Fruit fly (Drosophila melanogaster) whole organism: ENCODE measurements around the gene CAH6.

ENCODE experiments used
- CG8478 ChIP-seq: fragments of >200 bp; optimal IDR thresholded peaks from 2 replicates; lab custom pipeline; 2018; ENCODE audit warnings: inconsistent platforms
- pan ChIP-seq: fragments of >200 bp; optimal IDR thresholded peaks from 2 replicates; lab custom pipeline; 2017
- psq ChIP-seq: fragments of >200 bp; optimal IDR thresholded peaks from 2 replicates; lab custom pipeline; 2017

- no peak for TF ChIP-seq psq (lab: Kevin White, UChicago)
- no peak for TF ChIP-seq CG8478 (lab: Kevin White, UChicago)
- TF ChIP-seq pan (lab: Kevin White, UChicago), result no peak
Observed at dm6 chr3R:31240023-31240422, 17.4 kb upstream of the CAH6 start.
